Worm (Caenorhabditis elegans) whole organism, late embryonic: Measurements from ENCODE around the gene F07C6.3.

Experiments used
- ama-1 ChIP-seq: fragments of 150-350 bp; optimal IDR thresholded peaks from 2 replicates; lab custom pipeline; 2014
- fax-1 ChIP-seq: sonication (generic microtip); optimal IDR thresholded peaks from 2 replicates; lab custom pipeline; 2016; ENCODE audit warnings: missing genotype, missing genetic modification characterization, missing compliant biosample characterization
- hlh-13 ChIP-seq: fragments of 200-800 bp; sonication (Bioruptor generic); optimal IDR thresholded peaks from 2 replicates; lab custom pipeline; 2018; ENCODE audit warnings: mild to moderate bottlenecking, missing genetic modification characterization, missing compliant biosample characterization
- hlh-30 ChIP-seq: sonication (generic microtip); optimal IDR thresholded peaks from 2 replicates; lab custom pipeline; 2017; ENCODE audit warnings: antibody characterized with exemption, missing genetic modification characterization, missing compliant biosample characterization; ENCODE audit not compliant: insufficient read depth
- pha-4 ChIP-seq: fragments of 150-350 bp; optimal IDR thresholded peaks from 2 replicates; lab custom pipeline; 2018; ENCODE audit warnings: missing biosample characterization, missing genetic modification reagents, missing genetic modification characterization
- tbx-2 ChIP-seq: sonication (generic microtip); optimal IDR thresholded peaks from 2 replicates; lab custom pipeline; 2016; ENCODE audit warnings: missing genetic modification characterization, missing compliant biosample characterization
- unc-3 ChIP-seq, 2 experiments: fragments of 200-800 bp in 1 of 2; sonication (Bioruptor generic) in 1 of 2; sonication (generic microtip) in 1 of 2; conservative IDR thresholded peaks in 1 of 2; optimal IDR thresholded peaks in 1 of 2; 2 replicates each; pipeline versions ENCODE4 v1.3.6 to Lab custom; 2016 to 2022; ENCODE audit warnings: missing compliant biosample characterization in 2 of 2, missing genetic modification characterization in 2 of 2, missing genetic modification reagents in 1 of 2
- unc-86 ChIP-seq: sonication (generic microtip); optimal IDR thresholded peaks from 2 replicates; lab custom pipeline; 2016; ENCODE audit warnings: missing genetic modification characterization, missing compliant biosample characterization

DNA sequence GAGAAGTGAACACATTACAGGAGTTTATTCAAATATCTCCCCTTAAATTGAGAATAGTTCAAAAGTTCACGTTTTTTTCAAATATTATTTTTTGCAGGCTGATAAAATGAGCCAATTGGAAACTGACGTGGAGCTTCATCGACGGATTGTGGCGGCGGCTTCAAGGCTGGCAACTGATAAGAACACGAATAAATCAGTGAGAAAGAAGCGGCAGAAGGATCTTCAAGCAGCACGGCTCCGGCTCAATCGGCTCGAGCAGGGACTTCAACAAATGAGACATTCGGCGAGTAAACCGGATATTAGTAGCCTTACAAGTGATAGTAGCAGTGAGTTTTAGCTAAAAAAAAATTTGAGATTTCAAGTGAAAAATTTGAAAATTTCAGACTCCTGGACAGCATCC is 36.3 kb downstream of the F07C6.3 start, which contains the start of gene M02B1.4:
- TF ChIP-seq unc-3 (GFP tag; conservative IDR thresholded peaks at IDR 0.05; lab: Robert Waterston, UW) = no peak
- no peak for TF ChIP-seq unc-3 (tag; optimal IDR thresholded peaks at IDR 0.05; lab: Kevin White, UChicago)
- TF ChIP-seq unc-86 (tag; lab: Kevin White, UChicago) = no peak
- TF ChIP-seq pha-4 = no peak
- TF ChIP-seq fax-1 (tag; lab: Kevin White, UChicago) = no peak
- TF ChIP-seq ama-1 (lab: Kevin White, UChicago) = no peak
- TF ChIP-seq hlh-13 (GFP tag; lab: Kevin White, UChicago) = no peak
- TF ChIP-seq hlh-30 = no peak
- no peak for TF ChIP-seq tbx-2 (tag; lab: Kevin White, UChicago)
